Worm (Caenorhabditis elegans) whole organism, early embryonic: Measurements from ENCODE around the gene C04C3.7.

Experiments used
- aly-1 ChIP-seq: sonication (generic microtip); optimal IDR thresholded peaks from 2 replicates; lab custom pipeline; 2016; ENCODE audit warnings: missing genetic modification characterization, missing compliant biosample characterization
- ama-1 ChIP-seq: fragments of 150-350 bp; optimal IDR thresholded peaks from 2 replicates; lab custom pipeline; 2014
- ceh-13 ChIP-seq: fragments of 200-800 bp; sonication (Bioruptor generic); optimal IDR thresholded peaks from 2 replicates; lab custom pipeline; 2018; ENCODE audit warnings: mild to moderate bottlenecking, missing genetic modification characterization, missing compliant biosample characterization
- ceh-36 ChIP-seq: sonication (generic microtip); optimal IDR thresholded peaks from 2 replicates; lab custom pipeline; 2016; ENCODE audit warnings: missing genetic modification characterization, inconsistent platforms, missing compliant biosample characterization
- ets-7 ChIP-seq: sonication (generic microtip); optimal IDR thresholded peaks from 2 replicates; lab custom pipeline; 2016; ENCODE audit warnings: missing genotype, missing genetic modification characterization, missing compliant biosample characterization
- flt-1 ChIP-seq: fragments of 200-800 bp; sonication (Bioruptor generic); IDR thresholded peaks from 2 replicates; pipeline ENCODE4 v1.3.6; 2022; ENCODE audit warnings: missing genetic modification characterization, missing compliant biosample characterization
- hmbx-1 ChIP-seq: sonication (generic microtip); optimal IDR thresholded peaks from 2 replicates; lab custom pipeline; 2016; ENCODE audit warnings: mild to moderate bottlenecking, missing genetic modification characterization, missing compliant biosample characterization
- hmg-4 ChIP-seq: fragments of 200-800 bp; sonication (Bioruptor generic); optimal IDR thresholded peaks from 2 replicates; lab custom pipeline; 2018; ENCODE audit warnings: mild to moderate bottlenecking, missing genetic modification characterization, missing compliant biosample characterization
- hnd-1 ChIP-seq: sonication (generic microtip); optimal IDR thresholded peaks from 2 replicates; lab custom pipeline; 2016; ENCODE audit warnings: missing genetic modification characterization, missing compliant biosample characterization
- pes-1 ChIP-seq: fragments of 200-800 bp; sonication (Bioruptor generic); IDR thresholded peaks from 2 replicates; pipeline ENCODE4 v1.3.6; 2022; ENCODE audit warnings: missing genetic modification reagents, missing genetic modification characterization, missing compliant biosample characterization
- scrt-1 ChIP-seq: fragments of 200-800 bp; sonication (Bioruptor generic); IDR thresholded peaks from 2 replicates; pipeline ENCODE4 v1.3.6; 2022; ENCODE audit warnings: missing genetic modification characterization, missing compliant biosample characterization
- tbx-11 ChIP-seq: fragments of 200-800 bp; sonication (Bioruptor generic); IDR thresholded peaks from 2 replicates; pipeline ENCODE4 v1.3.6; 2022; ENCODE audit warnings: missing genetic modification characterization, missing compliant biosample characterization
- tbx-37 ChIP-seq: fragments of 200-800 bp; sonication (Bioruptor generic); conservative IDR thresholded peaks from 2 replicates; pipeline ENCODE4 v1.3.6; 2022; ENCODE audit warnings: missing genetic modification reagents, missing genetic modification characterization, missing compliant biosample characterization
- tra-4 ChIP-seq: sonication (generic microtip); optimal IDR thresholded peaks from 2 replicates; lab custom pipeline; 2017; ENCODE audit warnings: missing genetic modification characterization, missing compliant biosample characterization

- TF ChIP-seq ceh-13 (GFP tag; lab: Kevin White, UChicago) (no peak), ama-1 (no peak), flt-1 (GFP tag; lab: Robert Waterston, UW) (no peak), tbx-37 (GFP tag; lab: Robert Waterston, UW) (no peak), hnd-1 (tag; lab: Kevin White, UChicago) (no peak), hmbx-1 (tag; lab: Kevin White, UChicago) (no peak), pes-1 (GFP tag; lab: Robert Waterston, UW) (no peak), aly-1 (tag; lab: Kevin White, UChicago) (no peak), ets-7 (tag; lab: Kevin White, UChicago) (no peak), scrt-1 (GFP tag; lab: Robert Waterston, UW) (no peak), tbx-11 (no peak), ceh-36 (tag; lab: Kevin White, UChicago) (no peak), tra-4 (no peak), hmg-4 (peak; percentile 19)
Observed at ce11 chrIV:3384593-3384992, 48.7 kb downstream of the C04C3.7 start.
